Fruit fly (Drosophila melanogaster) whole organism, embryonic: ENCODE data around the gene UBL3.

Source experiments
- Abd-B ChIP-seq: fragments of 200-800 bp; sonication (Bioruptor generic); optimal IDR thresholded peaks from 2 replicates; lab custom pipeline; 2018; ENCODE audit warnings: missing biosample characterization, mild to moderate bottlenecking, missing genetic modification characterization, moderate library complexity
- BEAF-32 ChIP-seq: fragments of 200-800 bp; sonication (Bioruptor generic); optimal IDR thresholded peaks from 3 replicates; lab custom pipeline; 2017; ENCODE audit warnings: missing biosample characterization, missing genetic modification characterization, mild to moderate bottlenecking, moderate library complexity, missing genetic modification reagents
- CG12071 ChIP-seq: fragments of 200-800 bp; sonication (Bioruptor generic); optimal IDR thresholded peaks from 3 replicates; lab custom pipeline; 2018; ENCODE audit warnings: missing biosample characterization, mild to moderate bottlenecking, missing genetic modification characterization
- CG12104 ChIP-seq: fragments of 200-800 bp; sonication (Bioruptor generic); optimal IDR thresholded peaks from 3 replicates; lab custom pipeline; 2016; ENCODE audit warnings: missing biosample characterization, missing genetic modification characterization
- CG12659 ChIP-seq: fragments of 200-800 bp; sonication (Bioruptor generic); optimal IDR thresholded peaks from 3 replicates; lab custom pipeline; 2017; ENCODE audit warnings: mild to moderate bottlenecking, missing biosample characterization, missing genetic modification reagents, missing genetic modification characterization
- CG13287 ChIP-seq: fragments of 200-800 bp; sonication (Bioruptor generic); IDR thresholded peaks from 2 replicates; pipeline ENCODE4 v1.3.6; 2022; ENCODE audit warnings: missing biosample characterization, missing genetic modification characterization; ENCODE audit not compliant: partially characterized antibody
- CG14014 ChIP-seq: fragments of 200-800 bp; sonication (Bioruptor generic); IDR thresholded peaks from 2 replicates; pipeline ENCODE4 v1.3.6; 2022; ENCODE audit warnings: missing biosample characterization, missing genetic modification characterization
- CG14441 ChIP-seq: fragments of 200-800 bp; sonication (Bioruptor generic); IDR thresholded peaks from 2 replicates; pipeline ENCODE4 v1.3.6; 2022; ENCODE audit warnings: missing biosample characterization, missing genetic modification characterization
- CG18619 ChIP-seq: fragments of 200-800 bp; sonication (Bioruptor generic); optimal IDR thresholded peaks from 3 replicates; lab custom pipeline; 2017; ENCODE audit warnings: missing biosample characterization, mild to moderate bottlenecking, missing genetic modification characterization
- CG2199 ChIP-seq: fragments of 200-800 bp; sonication (Bioruptor generic); IDR thresholded peaks from 3 replicates; pipeline ENCODE4 v1.3.6; 2022; ENCODE audit warnings: missing biosample characterization, missing genetic modification characterization
- CG30403 ChIP-seq: fragments of 200-800 bp; sonication (Bioruptor generic); optimal IDR thresholded peaks from 3 replicates; lab custom pipeline; 2016; ENCODE audit warnings: missing biosample characterization, missing genetic modification characterization
- CG31441 ChIP-seq: fragments of 200-800 bp; sonication (Bioruptor generic); IDR thresholded peaks from 2 replicates; pipeline ENCODE4 v1.3.6; 2022; ENCODE audit warnings: missing biosample characterization, missing genetic modification characterization
- CG32532 ChIP-seq: fragments of 200-800 bp; sonication (Bioruptor generic); IDR thresholded peaks from 2 replicates; pipeline ENCODE4 v1.3.6; 2022; ENCODE audit warnings: missing biosample characterization, missing genetic modification characterization
- CG3281 ChIP-seq: fragments of 200-800 bp; sonication (Bioruptor generic); optimal IDR thresholded peaks from 3 replicates; lab custom pipeline; 2017; ENCODE audit warnings: missing biosample characterization, mild to moderate bottlenecking, missing genetic modification characterization
- CG34422 ChIP-seq: fragments of 200-800 bp; sonication (Bioruptor generic); IDR thresholded peaks from 3 replicates; pipeline ENCODE4 v1.3.6; 2022; ENCODE audit warnings: missing biosample characterization, missing genetic modification characterization
- CG6854 ChIP-seq: fragments of 200-800 bp; sonication (Bioruptor generic); optimal IDR thresholded peaks from 3 replicates; lab custom pipeline; 2017; ENCODE audit warnings: missing biosample characterization, mild to moderate bottlenecking, missing genetic modification characterization
- CG7271 ChIP-seq: fragments of 200-800 bp; sonication (Bioruptor generic); optimal IDR thresholded peaks from 2 replicates; lab custom pipeline; 2018; ENCODE audit warnings: missing biosample characterization, mild to moderate bottlenecking, missing genetic modification characterization, moderate library complexity
- CG7786 ChIP-seq: fragments of 200-800 bp; sonication (Bioruptor generic); optimal IDR thresholded peaks from 2 replicates; lab custom pipeline; 2016; ENCODE audit warnings: missing biosample characterization, missing genetic modification characterization
- CG7839 ChIP-seq: fragments of 200-800 bp; sonication (Bioruptor generic); optimal IDR thresholded peaks from 3 replicates; lab custom pipeline; 2018; ENCODE audit warnings: missing biosample characterization, mild to moderate bottlenecking, missing genetic modification characterization, moderate library complexity
- CG7987 ChIP-seq: fragments of 200-800 bp; sonication (Bioruptor generic); optimal IDR thresholded peaks from 2 replicates; lab custom pipeline; 2018; ENCODE audit warnings: missing biosample characterization, mild to moderate bottlenecking, missing genetic modification characterization, moderate library complexity
- CG8281 ChIP-seq: fragments of 200-800 bp; sonication (Bioruptor generic); optimal IDR thresholded peaks from 2 replicates; lab custom pipeline; 2018; ENCODE audit warnings: missing biosample characterization, mild to moderate bottlenecking, missing genetic modification characterization, moderate library complexity
- CHES-1-like ChIP-seq: fragments of 200-800 bp; sonication (Bioruptor generic); optimal IDR thresholded peaks from 2 replicates; lab custom pipeline; 2016; ENCODE audit warnings: missing biosample characterization, missing genetic modification characterization
- HHEX ChIP-seq: fragments of 200-800 bp; sonication (Bioruptor generic); optimal IDR thresholded peaks from 3 replicates; lab custom pipeline; 2017; ENCODE audit warnings: missing biosample characterization, mild to moderate bottlenecking, missing genetic modification characterization, missing genetic modification reagents
- HLH4C ChIP-seq: fragments of 200-800 bp; sonication (Bioruptor generic); IDR thresholded peaks from 3 replicates; pipeline ENCODE4 v1.3.6; 2022; ENCODE audit warnings: missing biosample characterization, missing genetic modification characterization; ENCODE audit not compliant: partially characterized antibody
- HmgZ ChIP-seq: fragments of 200-800 bp; sonication (Bioruptor generic); optimal IDR thresholded peaks from 2 replicates; lab custom pipeline; 2018; ENCODE audit warnings: missing biosample characterization, mild to moderate bottlenecking, missing genetic modification characterization
- Hr3 ChIP-seq: fragments of 200-800 bp; sonication (Bioruptor generic); optimal IDR thresholded peaks from 3 replicates; lab custom pipeline; 2016; ENCODE audit warnings: missing biosample characterization, missing genetic modification characterization
- Kr ChIP-seq: fragments of 200-800 bp; sonication (Bioruptor generic); optimal IDR thresholded peaks from 2 replicates; lab custom pipeline; 2017; ENCODE audit warnings: missing biosample characterization, mild to moderate bottlenecking, missing genetic modification characterization
- Mrtf ChIP-seq: fragments of 200-800 bp; sonication (Bioruptor generic); IDR thresholded peaks from 3 replicates; pipeline ENCODE4 v1.3.6; 2022; ENCODE audit warnings: missing biosample characterization, missing genetic modification characterization
- Nf-YB ChIP-seq: fragments of 200-800 bp; sonication (Bioruptor generic); optimal IDR thresholded peaks from 3 replicates; lab custom pipeline; 2019; ENCODE audit warnings: missing biosample characterization, mild to moderate bottlenecking, missing genetic modification characterization, moderate library complexity
- Optix ChIP-seq: fragments of 200-800 bp; sonication (Bioruptor generic); IDR thresholded peaks from 3 replicates; pipeline ENCODE4 v1.3.6; 2022; ENCODE audit warnings: missing biosample characterization, missing genetic modification characterization
- Ravus ChIP-seq: fragments of 200-800 bp; sonication (Bioruptor generic); IDR thresholded peaks from 2 replicates; pipeline ENCODE4 v1.3.6; 2022; ENCODE audit warnings: missing biosample characterization, missing genetic modification characterization
- Sry-β ChIP-seq: fragments of 200-800 bp; sonication (Bioruptor generic); optimal IDR thresholded peaks from 2 replicates; lab custom pipeline; 2018; ENCODE audit warnings: missing biosample characterization, mild to moderate bottlenecking, missing genetic modification characterization, moderate library complexity
- ab ChIP-seq: fragments of 200-800 bp; sonication (Bioruptor generic); optimal IDR thresholded peaks from 2 replicates; lab custom pipeline; 2016; ENCODE audit warnings: missing biosample characterization, missing genetic modification characterization
- bigmax ChIP-seq: fragments of 200-800 bp; sonication (Bioruptor generic); optimal IDR thresholded peaks from 2 replicates; lab custom pipeline; 2018; ENCODE audit warnings: missing biosample characterization, mild to moderate bottlenecking, missing genetic modification characterization
- cato ChIP-seq: fragments of 200-800 bp; sonication (Bioruptor generic); optimal IDR thresholded peaks from 2 replicates; lab custom pipeline; 2016; ENCODE audit warnings: missing biosample characterization, missing genetic modification characterization, borderline replicate concordance
- crc ChIP-seq: fragments of 200-800 bp; sonication (Bioruptor generic); optimal IDR thresholded peaks from 2 replicates; lab custom pipeline; 2016; ENCODE audit warnings: missing biosample characterization, missing genetic modification characterization
- fd102C ChIP-seq: fragments of 200-800 bp; sonication (Bioruptor generic); optimal IDR thresholded peaks from 2 replicates; lab custom pipeline; 2018; ENCODE audit warnings: missing biosample characterization, mild to moderate bottlenecking, missing genetic modification characterization, moderate library complexity
- jing ChIP-seq: fragments of 200-800 bp; sonication (Bioruptor generic); optimal IDR thresholded peaks from 2 replicates; lab custom pipeline; 2018; ENCODE audit warnings: missing biosample characterization, mild to moderate bottlenecking, missing genetic modification characterization
- jumu ChIP-seq: fragments of 200-800 bp; sonication (Bioruptor generic); optimal IDR thresholded peaks from 3 replicates; lab custom pipeline; 2016; ENCODE audit warnings: missing biosample characterization, missing genetic modification characterization
- kni ChIP-seq: fragments of 200-800 bp; sonication (Bioruptor generic); optimal IDR thresholded peaks from 3 replicates; lab custom pipeline; 2017; ENCODE audit warnings: mild to moderate bottlenecking, missing biosample characterization, missing genetic modification reagents, missing genetic modification characterization
- oc ChIP-seq: fragments of 200-800 bp; sonication (Bioruptor generic); optimal IDR thresholded peaks from 2 replicates; lab custom pipeline; 2018; ENCODE audit warnings: missing biosample characterization, mild to moderate bottlenecking, missing genetic modification characterization, moderate library complexity
- phol ChIP-seq: fragments of 200-800 bp; sonication (Bioruptor generic); optimal IDR thresholded peaks from 3 replicates; lab custom pipeline; 2018; ENCODE audit warnings: missing biosample characterization, mild to moderate bottlenecking, missing genetic modification characterization, moderate library complexity
- shn ChIP-seq: fragments of 200-800 bp; sonication (Bioruptor generic); optimal IDR thresholded peaks from 3 replicates; lab custom pipeline; 2016; ENCODE audit warnings: missing biosample characterization, missing genetic modification characterization
- sisA ChIP-seq: fragments of 200-800 bp; sonication (Bioruptor generic); IDR thresholded peaks from 2 replicates; pipeline ENCODE4 v1.3.6; 2022; ENCODE audit warnings: missing biosample characterization, missing genetic modification characterization
- twi ChIP-seq: fragments of 200-800 bp; optimal IDR thresholded peaks from 2 replicates; lab custom pipeline; 2019; ENCODE audit warnings: missing biosample characterization, mild to moderate bottlenecking, missing genetic modification characterization, moderate library complexity
- unpg ChIP-seq: fragments of 200-800 bp; sonication (Bioruptor generic); optimal IDR thresholded peaks from 3 replicates; lab custom pipeline; 2018; ENCODE audit warnings: missing biosample characterization, mild to moderate bottlenecking, missing genetic modification characterization, moderate library complexity
- wek ChIP-seq: fragments of 200-800 bp; sonication (Bioruptor generic); optimal IDR thresholded peaks from 3 replicates; lab custom pipeline; 2018; ENCODE audit warnings: missing biosample characterization, mild to moderate bottlenecking, missing genetic modification characterization, moderate library complexity
- yki ChIP-seq: fragments of >200 bp; optimal IDR thresholded peaks from 3 replicates; lab custom pipeline; 2018
- z ChIP-seq: fragments of 200-800 bp; sonication (Bioruptor generic); IDR thresholded peaks from 3 replicates; pipeline ENCODE4 v1.3.6; 2022; ENCODE audit warnings: missing biosample characterization, missing genetic modification characterization

UBL3 gene

dm6 chrX:15870777-15871757 lies 18.1 kb upstream of the UBL3 start (continued):
- TF ChIP-seq CG30403 (GFP tag; lab: Kevin White, UChicago): no peak
- peak; percentile 85 for TF ChIP-seq HHEX
- TF ChIP-seq CG12659 (GFP tag; lab: Kevin White, UChicago): peak; percentile 68
- TF ChIP-seq wek (GFP tag; lab: Kevin White, UChicago): peak; percentile 90
- TF ChIP-seq CG18619 (GFP tag; lab: Kevin White, UChicago): peak; percentile 65
- TF ChIP-seq Optix (GFP tag; lab: Robert Waterston, UW): no peak
- TF ChIP-seq CG7987: peak; percentile 83
- no peak for TF ChIP-seq phol (tag; lab: Kevin White, UChicago)
- TF ChIP-seq BEAF-32 (GFP tag; lab: Kevin White, UChicago): no peak
- TF ChIP-seq CG31441 (GFP tag; lab: Robert Waterston, UW): no peak
- no peak for TF ChIP-seq CG12071 (GFP tag; lab: Kevin White, UChicago)
- TF ChIP-seq HmgZ (tag; lab: Kevin White, UChicago): peak; percentile 80
- TF ChIP-seq CG7786 (GFP tag; lab: Kevin White, UChicago): peak; percentile 13
- no peak for TF ChIP-seq CG7271
- peak; percentile 43 for TF ChIP-seq CHES-1-like (GFP tag; lab: Kevin White, UChicago)
- peak; percentile 46 for TF ChIP-seq Nf-YB
- peak; percentile 85 for TF ChIP-seq CG6854 (GFP tag; lab: Kevin White, UChicago)
- no peak for TF ChIP-seq unpg
- no peak for TF ChIP-seq HLH4C
- no peak for TF ChIP-seq shn (GFP tag; lab: Kevin White, UChicago)
- no peak for TF ChIP-seq fd102C
- peak; percentile 67 for TF ChIP-seq CG12104 (GFP tag; lab: Kevin White, UChicago)
- no peak for TF ChIP-seq CG34422 (GFP tag; lab: Robert Waterston, UW)
- TF ChIP-seq cato (GFP tag; lab: Kevin White, UChicago): no peak
- TF ChIP-seq CG3281 (GFP tag; lab: Kevin White, UChicago): no peak
- TF ChIP-seq crc (GFP tag; lab: Kevin White, UChicago): no peak
- TF ChIP-seq CG32532 (GFP tag; lab: Robert Waterston, UW): peak; percentile 16; the same call in 1 of the 2 replicates
- TF ChIP-seq oc (tag; lab: Kevin White, UChicago): no peak
- no peak for TF ChIP-seq Sry-β (GFP tag; lab: Kevin White, UChicago)
- TF ChIP-seq z (GFP tag; lab: Robert Waterston, UW): no peak
- no peak for TF ChIP-seq Mrtf (GFP tag; lab: Robert Waterston, UW)
- TF ChIP-seq yki: no peak
- no peak for TF ChIP-seq CG13287
- TF ChIP-seq bigmax (GFP tag; lab: Kevin White, UChicago): peak; percentile 32
- TF ChIP-seq sisA (GFP tag; lab: Robert Waterston, UW): no peak
- TF ChIP-seq ab (GFP tag; lab: Kevin White, UChicago): no peak
- no peak for TF ChIP-seq twi
- peak; percentile 79; the same call in 1 of the 2 replicates for TF ChIP-seq CG14014 (GFP tag; lab: Robert Waterston, UW)
- no peak for TF ChIP-seq CG8281
- TF ChIP-seq Hr3 (GFP tag; lab: Kevin White, UChicago): no peak
- TF ChIP-seq Abd-B: no peak
- TF ChIP-seq CG14441: no peak
- TF ChIP-seq CG7839 (tag; lab: Kevin White, UChicago): no peak
- no peak for TF ChIP-seq CG2199 (GFP tag; lab: Robert Waterston, UW)
- TF ChIP-seq Kr: no peak
- TF ChIP-seq kni: no peak
- TF ChIP-seq Ravus (GFP tag; lab: Robert Waterston, UW): no peak
- no peak for TF ChIP-seq jing (GFP tag; lab: Kevin White, UChicago)
- no peak for TF ChIP-seq jumu (GFP tag; lab: Kevin White, UChicago)
